Comparison of ENCODE assay signal across 5 worm cellular contexts in genomic region chrIV:7156356-7156755, ce11.
TF ChIP-seq lines count a peak whose summit lies in the region.

maph-9 (plus strand) TSS chrIV:7156628.

TF ChIP-seq in whole organism, L1 larva, 84 proteins besides CTCF, POLR2A, EP300 and RAD21:
- TF ChIP-seq tlp-1 (tag; optimal IDR thresholded peaks at IDR 0.05; lab: Kevin White, UChicago) (no peak), nhr-47 (tag; optimal IDR thresholded peaks at IDR 0.05; lab: Kevin White, UChicago) (peak; percentile 39), lsy-2 (tag; optimal IDR thresholded peaks at IDR 0.05; lab: Kevin White, UChicago) (peak in 1 of 2 experiments; percentile 39), blmp-1 (tag; optimal IDR thresholded peaks at IDR 0.05; lab: Kevin White, UChicago) (no peak), ceh-63 (GFP tag; optimal IDR thresholded peaks at IDR 0.05; lab: Kevin White, UChicago) (no peak), C34B4.2 (tag; optimal IDR thresholded peaks at IDR 0.05; lab: Kevin White, UChicago) (no peak), vab-15 (tag; optimal IDR thresholded peaks at IDR 0.05; lab: Kevin White, UChicago) (no peak), dsc-1 (tag; optimal IDR thresholded peaks at IDR 0.05; lab: Kevin White, UChicago) (peak; percentile 50), fkh-8 (tag; optimal IDR thresholded peaks at IDR 0.05; lab: Kevin White, UChicago) (peak; percentile 95), ceh-88 (GFP tag; IDR thresholded peaks at IDR 0.05; lab: Robert Waterston, UW) (no peak), nhr-71 (tag; optimal IDR thresholded peaks at IDR 0.05; lab: Kevin White, UChicago) (peak; percentile 49), efl-1 (optimal IDR thresholded peaks at IDR 0.05; lab: Kevin White, UChicago) (no peak), efl-1 (GFP tag; optimal IDR thresholded peaks at IDR 0.05 in 1 of 2; lab: Kevin White, UChicago) (peak in 1 of 2 experiments; percentile 64)
TF ChIP-seq in whole organism, L1 larva: peak in this region for 6.

TF ChIP-seq in whole organism, L2 larva, 48 proteins besides CTCF, POLR2A, EP300 and RAD21:
- TF ChIP-seq C34F6.9 (tag; optimal IDR thresholded peaks at IDR 0.05; lab: Kevin White, UChicago) (peak; percentile 33), sma-3 (GFP tag; optimal IDR thresholded peaks at IDR 0.05; lab: Kevin White, UChicago) (no peak)

TF ChIP-seq in whole organism, L4 larva, 104 proteins besides CTCF, POLR2A, EP300 and RAD21:
- TF ChIP-seq F44E2.7 (GFP tag; IDR thresholded peaks at IDR 0.05; lab: Robert Waterston, UW) (no peak), spr-1 (tag; optimal IDR thresholded peaks at IDR 0.05; lab: Kevin White, UChicago) (no peak), lim-7 (GFP tag; IDR thresholded peaks at IDR 0.05; lab: Robert Waterston, UW) (no peak), aha-1 (tag; lab: Kevin White, UChicago) (peak; percentile 67), lin-15B (tag; optimal IDR thresholded peaks at IDR 0.05; lab: Kevin White, UChicago) (no peak), dmd-6 (GFP tag; IDR thresholded peaks at IDR 0.05; lab: Robert Waterston, UW) (no peak), F10B5.3 (tag; optimal IDR thresholded peaks at IDR 0.05; lab: Kevin White, UChicago) (no peak)

TF ChIP-seq in whole organism, late embryonic, 69 proteins besides CTCF, POLR2A, EP300 and RAD21:
- peak; percentile 44 for TF ChIP-seq nfya-1 (tag; optimal IDR thresholded peaks at IDR 0.05; lab: Kevin White, UChicago)
- TF ChIP-seq ref-2 (tag; optimal IDR thresholded peaks at IDR 0.05; lab: Kevin White, UChicago) = no peak
- no peak for TF ChIP-seq hlh-8 (tag; optimal IDR thresholded peaks at IDR 0.05; lab: Kevin White, UChicago)
- peak; percentile 30 for TF ChIP-seq ceh-14 (tag; optimal IDR thresholded peaks at IDR 0.05; lab: Kevin White, UChicago)
- no peak for TF ChIP-seq pha-2 (tag; optimal IDR thresholded peaks at IDR 0.05; lab: Kevin White, UChicago)
- TF ChIP-seq ceh-31 (tag; optimal IDR thresholded peaks at IDR 0.05; lab: Kevin White, UChicago) = peak; percentile 28
- no peak for TF ChIP-seq unc-55 (GFP tag; optimal IDR thresholded peaks at IDR 0.05; lab: Kevin White, UChicago)

TF ChIP-seq in whole organism, mixed stage, embryonic, 35 proteins besides CTCF, POLR2A, EP300 and RAD21:
- TF ChIP-seq lsy-2 (tag; optimal IDR thresholded peaks at IDR 0.05; lab: Kevin White, UChicago) = peak; percentile 1
- no peak for TF ChIP-seq ceh-39 (tag; optimal IDR thresholded peaks at IDR 0.05; lab: Kevin White, UChicago)
- no peak for TF ChIP-seq unc-120 (tag; optimal IDR thresholded peaks at IDR 0.05; lab: Kevin White, UChicago; ENCODE audit: poor library complexity, severe bottlenecking)
- peak; percentile 16 for TF ChIP-seq ztf-11 (tag; optimal IDR thresholded peaks at IDR 0.05; lab: Kevin White, UChicago)
- TF ChIP-seq sptf-1 (tag; optimal IDR thresholded peaks at IDR 0.05; lab: Kevin White, UChicago) = peak; percentile 57
- TF ChIP-seq ceh-43 (GFP tag; optimal IDR thresholded peaks at IDR 0.05; lab: Kevin White, UChicago) = peak; percentile 19

Comparison
In these comparisons a context has a peak if more than half of its experiments do, and no peak if none do; other contexts are left out.
1. Of the 29 proteins assayed by ChIP-seq in both whole organism, L4 larva and whole organism, L1 larva: peak only in whole organism, L4 larva: aha-1; only in whole organism, L1 larva: none; in both: none; in neither: 27; mixed calls (peak in some experiments, not most) for 1.